Worm (Caenorhabditis elegans) whole organism, L4 larva: Measurements from ENCODE around the gene D2045.8.
A peak's percentile ranks its signal among the peaks of the same experiment; 100 is the strongest.

Experiments used
- F10B5.3 ChIP-seq: sonication (generic microtip); optimal IDR thresholded peaks from 2 replicates; lab custom pipeline; 2016; ENCODE audit warnings: mild to moderate bottlenecking, missing genetic modification characterization, missing compliant biosample characterization
- F26F4.8 ChIP-seq: fragments of 200-800 bp; sonication (Bioruptor generic); conservative IDR thresholded peaks from 2 replicates; pipeline ENCODE4 v1.3.6; 2022; ENCODE audit warnings: missing genetic modification characterization, missing compliant biosample characterization
- F49E8.2 ChIP-seq: sonication (generic microtip); optimal IDR thresholded peaks from 2 replicates; lab custom pipeline; 2016; ENCODE audit warnings: missing compliant biosample characterization, mild to moderate bottlenecking, missing genetic modification characterization, borderline replicate concordance
- Y48G9A.11 ChIP-seq: fragments of 200-800 bp; sonication (Bioruptor generic); IDR thresholded peaks from 2 replicates; pipeline ENCODE4 v1.3.6; 2022; ENCODE audit warnings: missing genetic modification reagents, missing genetic modification characterization, missing compliant biosample characterization
- aha-1 ChIP-seq: fragments of 150-350 bp; peaks from one replicate; lab custom pipeline; 2014; ENCODE audit warnings: missing biosample characterization, missing genetic modification characterization
- ama-1 ChIP-seq: fragments of 150-350 bp; optimal IDR thresholded peaks from 2 replicates; lab custom pipeline; 2014; ENCODE audit warnings: inconsistent platforms, mixed read lengths
- arid-1 ChIP-seq: fragments of 200-800 bp; sonication (Bioruptor generic); conservative IDR thresholded peaks from 2 replicates; pipeline ENCODE4 v1.3.6; 2022; ENCODE audit warnings: missing genetic modification reagents, missing genetic modification characterization, missing compliant biosample characterization
- attf-4 ChIP-seq: sonication (generic microtip); optimal IDR thresholded peaks from 3 replicates; lab custom pipeline; 2017; ENCODE audit warnings: missing biosample characterization, missing genetic modification characterization
- ceh-20 ChIP-seq: fragments of 200-800 bp; sonication (Bioruptor generic); IDR thresholded peaks from 2 replicates; pipeline ENCODE4 v1.3.6; 2022; ENCODE audit warnings: missing genetic modification reagents, missing genetic modification characterization, missing compliant biosample characterization
- ceh-62 ChIP-seq: sonication (generic microtip); optimal IDR thresholded peaks from 2 replicates; lab custom pipeline; 2017; ENCODE audit warnings: missing biosample characterization, missing genetic modification characterization
- ctbp-1 ChIP-seq: fragments of 200-800 bp; sonication (Bioruptor generic); IDR thresholded peaks from 2 replicates; pipeline ENCODE4 v1.3.6; 2022; ENCODE audit warnings: missing genetic modification reagents, missing genetic modification characterization, missing compliant biosample characterization
- daf-19 ChIP-seq: fragments of 200-800 bp; sonication (Bioruptor generic); conservative IDR thresholded peaks from 2 replicates; pipeline ENCODE4 v1.3.6; 2022; ENCODE audit warnings: missing genetic modification characterization, missing compliant biosample characterization
- daf-8 ChIP-seq: fragments of 200-800 bp; sonication (Bioruptor generic); IDR thresholded peaks from 2 replicates; pipeline ENCODE4 v1.3.6; 2022; ENCODE audit warnings: missing genetic modification characterization, missing compliant biosample characterization
- dmd-9 ChIP-seq: fragments of 200-800 bp; sonication (Bioruptor generic); IDR thresholded peaks from 2 replicates; pipeline ENCODE4 v1.3.6; 2022; ENCODE audit warnings: missing genetic modification reagents, missing genetic modification characterization, missing compliant biosample characterization
- fkh-10 ChIP-seq: fragments of 150-350 bp; optimal IDR thresholded peaks from 2 replicates; lab custom pipeline; 2014; ENCODE audit warnings: missing biosample characterization, missing genetic modification reagents, missing genetic modification characterization
- lin-15B ChIP-seq: fragments of 150-350 bp; sonication (generic microtip); optimal IDR thresholded peaks from 3 replicates; lab custom pipeline; 2014; ENCODE audit warnings: missing biosample characterization, missing genetic modification characterization
- lir-3 ChIP-seq: sonication (generic microtip); optimal IDR thresholded peaks from 2 replicates; lab custom pipeline; 2016; ENCODE audit warnings: mild to moderate bottlenecking, missing genetic modification characterization, missing compliant biosample characterization
- mdt-29 ChIP-seq: fragments of 200-800 bp; sonication (Bioruptor generic); IDR thresholded peaks from 2 replicates; pipeline ENCODE4 v1.3.6; 2022; ENCODE audit warnings: missing genetic modification reagents, missing genetic modification characterization, missing compliant biosample characterization
- mep-1 ChIP-seq: fragments of 150-350 bp; sonication (generic microtip); optimal IDR thresholded peaks from 3 replicates; lab custom pipeline; 2014; ENCODE audit warnings: missing biosample characterization, missing genetic modification characterization
- nhr-10 ChIP-seq: fragments of 150-350 bp; optimal IDR thresholded peaks from 2 replicates; lab custom pipeline; 2014; ENCODE audit warnings: missing biosample characterization, missing genetic modification characterization
- nhr-111 ChIP-seq: fragments of 200-800 bp; sonication (Bioruptor generic); optimal IDR thresholded peaks from 2 replicates; lab custom pipeline; 2018; ENCODE audit warnings: mild to moderate bottlenecking, missing genetic modification characterization, missing compliant biosample characterization
- nhr-237 ChIP-seq: sonication (generic microtip); optimal IDR thresholded peaks from 2 replicates; lab custom pipeline; 2017; ENCODE audit warnings: missing biosample characterization, missing genetic modification characterization
- nhr-28 ChIP-seq: fragments of 150-350 bp; optimal IDR thresholded peaks from 2 replicates; lab custom pipeline; 2014; ENCODE audit warnings: missing biosample characterization, missing genetic modification characterization
- nhr-42 ChIP-seq: fragments of 200-800 bp; sonication (Bioruptor generic); IDR thresholded peaks from 2 replicates; pipeline ENCODE4 v1.3.6; 2022; ENCODE audit warnings: missing genetic modification characterization, missing compliant biosample characterization
- php-3 ChIP-seq: fragments of 200-800 bp; sonication (Bioruptor generic); IDR thresholded peaks from 2 replicates; pipeline ENCODE4 v1.3.6; 2022; ENCODE audit warnings: missing genetic modification reagents, missing genetic modification characterization, missing compliant biosample characterization
- pqm-1 ChIP-seq: sonication (generic microtip); optimal IDR thresholded peaks from 2 replicates; lab custom pipeline; 2017; ENCODE audit warnings: missing biosample characterization, missing genetic modification characterization
- snpc-1.2 ChIP-seq: fragments of 200-800 bp; sonication (Bioruptor generic); IDR thresholded peaks from 2 replicates; pipeline ENCODE4 v1.3.6; 2022; ENCODE audit warnings: missing genetic modification reagents, missing genetic modification characterization, missing compliant biosample characterization
- snpc-4 ChIP-seq: fragments of 150-350 bp; optimal IDR thresholded peaks from 2 replicates; lab custom pipeline; 2014; ENCODE audit warnings: missing biosample characterization, missing genetic modification characterization
- tag-97 ChIP-seq: fragments of 200-800 bp; sonication (Bioruptor generic); IDR thresholded peaks from 2 replicates; pipeline ENCODE4 v1.3.6; 2022; ENCODE audit warnings: missing genetic modification characterization, missing compliant biosample characterization
- tra-1 ChIP-seq: fragments of 200-800 bp; sonication (Bioruptor generic); IDR thresholded peaks from 2 replicates; pipeline ENCODE4 v1.3.6; 2022; ENCODE audit warnings: missing genetic modification reagents, missing genetic modification characterization, missing compliant biosample characterization
- vab-7 ChIP-seq: fragments of 200-800 bp; sonication (Bioruptor generic); IDR thresholded peaks from 2 replicates; pipeline ENCODE4 v1.3.6; 2022; ENCODE audit warnings: missing genetic modification reagents, missing genetic modification characterization, missing compliant biosample characterization

Gene D2045.8

DNA sequence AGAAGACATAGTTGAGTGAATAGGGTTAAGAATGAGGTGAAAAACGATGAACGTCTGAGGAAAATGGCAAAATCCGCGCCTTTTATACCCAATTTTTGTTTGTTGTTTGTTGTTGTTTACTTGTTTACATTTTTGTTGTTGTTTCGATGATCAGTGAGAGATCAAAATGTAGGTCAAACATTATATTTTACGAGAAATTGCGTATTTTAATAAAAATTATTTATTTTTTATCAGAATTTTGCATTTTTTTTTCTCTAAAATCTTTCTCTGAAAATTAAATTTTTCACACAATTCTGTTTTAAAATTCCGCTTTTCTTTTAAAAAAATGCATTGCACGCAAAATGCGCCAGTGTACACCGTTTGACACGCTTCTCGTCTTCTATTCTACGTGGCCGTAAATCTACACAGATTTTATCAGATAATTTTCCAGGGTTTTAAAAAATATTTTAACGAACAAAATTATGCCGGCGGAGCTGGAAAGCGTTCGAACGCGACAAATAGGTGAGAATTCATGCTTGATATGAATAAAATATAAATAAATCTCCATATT, 24.7 kb downstream of the D2045.8 start, which contains the start of the genes sip-1 and sly-1 (continued):
- TF ChIP-seq ceh-20 (GFP tag; lab: Robert Waterston, UW) (no peak), nhr-42 (GFP tag; lab: Robert Waterston, UW) (no peak), daf-19 (GFP tag; lab: Robert Waterston, UW) (no peak), nhr-237 (tag; lab: Kevin White, UChicago) (no peak), snpc-1.2 (GFP tag; lab: Robert Waterston, UW) (no peak), nhr-10 (no peak), php-3 (GFP tag; lab: Robert Waterston, UW) (no peak), vab-7 (GFP tag; lab: Robert Waterston, UW) (no peak), Y48G9A.11 (GFP tag; lab: Robert Waterston, UW) (no peak)

DNA sequence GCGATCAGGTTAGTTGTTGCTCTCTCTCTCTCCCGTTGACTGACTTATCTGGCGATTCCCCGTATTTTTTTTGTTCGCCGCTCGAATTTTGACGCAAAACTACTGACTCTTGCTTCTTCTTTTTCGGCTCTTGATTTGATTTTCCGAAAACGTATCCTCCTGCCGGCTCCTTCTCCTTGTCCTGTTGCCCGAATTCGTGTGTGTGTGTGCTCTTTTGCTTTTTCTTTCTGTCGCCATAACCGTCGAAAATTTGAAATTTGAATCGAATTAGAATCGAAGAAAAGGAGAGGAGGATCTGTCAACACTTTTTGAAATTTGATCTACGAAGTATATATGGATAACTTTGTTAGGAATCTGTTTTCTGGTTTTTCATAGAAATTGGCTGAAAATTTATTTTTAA, 30.5 kb downstream of the D2045.8 start:
- TF ChIP-seq fkh-10 (peak; percentile 22), nhr-28 (no peak)

DNA sequence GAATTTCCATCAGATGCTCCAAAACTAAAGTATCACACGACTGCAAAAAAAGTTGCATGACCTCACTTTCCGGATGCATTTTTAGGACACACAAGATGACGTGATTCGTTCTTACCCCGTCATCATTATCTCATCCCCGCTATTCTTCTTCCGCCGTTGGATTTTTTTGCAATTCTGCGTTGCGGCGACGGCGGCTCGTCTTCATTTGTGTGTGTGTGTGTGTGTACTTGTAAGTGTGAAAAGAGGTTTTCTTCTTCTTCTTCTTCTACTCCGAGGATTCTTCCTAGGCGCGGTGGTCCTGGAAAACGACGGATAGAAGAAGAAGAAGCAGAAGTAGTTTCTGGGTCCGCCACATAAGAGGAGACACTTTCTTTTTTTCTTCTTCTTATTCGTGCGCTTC, 33.7 kb downstream of the D2045.8 start:
- TF ChIP-seq mep-1 (tag; lab: Kevin White, UChicago) = no peak
- peak; percentile 10 for TF ChIP-seq aha-1 (tag; lab: Kevin White, UChicago)

DNA sequence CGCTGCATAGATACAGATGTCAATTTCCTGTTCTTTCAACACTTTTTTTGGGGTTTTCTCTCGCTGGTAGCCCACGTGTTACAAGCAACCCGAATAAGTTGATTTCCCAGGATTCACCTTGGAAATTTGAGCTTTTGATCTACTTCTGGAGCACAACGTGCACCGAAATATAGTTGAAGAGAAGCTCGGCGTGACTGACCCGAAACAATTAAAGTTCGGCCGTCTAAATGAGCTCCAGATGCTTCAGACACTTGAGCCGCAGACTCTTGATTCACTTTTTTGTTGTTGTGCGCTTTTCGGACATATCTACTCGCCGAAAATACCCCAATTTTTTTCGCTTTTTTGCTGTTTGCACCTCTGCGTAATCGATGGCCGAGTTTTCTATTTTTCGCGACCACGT, 36.8 kb downstream of the D2045.8 start:
- TF ChIP-seq daf-8 (GFP tag; lab: Robert Waterston, UW) (no peak), nhr-111 (GFP tag; lab: Kevin White, UChicago) (no peak), F10B5.3 (tag; lab: Kevin White, UChicago) (no peak), php-3 (GFP tag; lab: Robert Waterston, UW) (no peak), attf-4 (no peak), tag-97 (no peak), ceh-62 (tag; lab: Kevin White, UChicago) (no peak), ctbp-1 (GFP tag; lab: Robert Waterston, UW) (no peak), arid-1 (GFP tag; lab: Robert Waterston, UW) (no peak), snpc-1.2 (GFP tag; lab: Robert Waterston, UW) (no peak), lir-3 (tag; lab: Kevin White, UChicago) (no peak), F26F4.8 (GFP tag; lab: Robert Waterston, UW) (no peak), Y48G9A.11 (GFP tag; lab: Robert Waterston, UW) (no peak), F49E8.2 (tag; lab: Kevin White, UChicago) (no peak), tra-1 (GFP tag; lab: Robert Waterston, UW) (no peak), mdt-29 (no peak), snpc-4 (tag; lab: Kevin White, UChicago) (no peak), pqm-1 (tag; lab: Kevin White, UChicago) (no peak), daf-19 (GFP tag; lab: Robert Waterston, UW) (no peak), ama-1 (lab: Kevin White, UChicago) (no peak)

DNA sequence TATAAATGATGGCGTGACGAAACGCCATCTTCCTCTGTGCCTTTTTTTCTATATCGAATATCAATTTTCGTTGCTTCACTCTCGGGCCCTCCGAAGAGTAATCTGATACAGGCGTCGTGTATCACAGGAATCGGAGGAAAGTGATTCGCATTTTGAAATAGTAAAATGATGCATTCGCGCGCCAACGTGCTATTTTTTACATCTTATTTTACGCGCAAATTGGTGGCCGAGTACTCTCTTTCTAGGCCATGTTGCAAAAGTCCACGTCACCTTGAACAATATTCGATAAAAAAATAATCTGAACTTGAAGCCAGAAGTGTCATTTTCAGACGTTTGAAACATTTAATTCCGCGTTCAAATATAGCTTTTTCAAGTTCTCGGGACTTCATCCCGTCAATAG, 37.5 kb downstream of the D2045.8 start:
- peak; percentile 62 for TF ChIP-seq aha-1 (tag; lab: Kevin White, UChicago)
- no peak for TF ChIP-seq lin-15B (tag; lab: Kevin White, UChicago)

DNA sequence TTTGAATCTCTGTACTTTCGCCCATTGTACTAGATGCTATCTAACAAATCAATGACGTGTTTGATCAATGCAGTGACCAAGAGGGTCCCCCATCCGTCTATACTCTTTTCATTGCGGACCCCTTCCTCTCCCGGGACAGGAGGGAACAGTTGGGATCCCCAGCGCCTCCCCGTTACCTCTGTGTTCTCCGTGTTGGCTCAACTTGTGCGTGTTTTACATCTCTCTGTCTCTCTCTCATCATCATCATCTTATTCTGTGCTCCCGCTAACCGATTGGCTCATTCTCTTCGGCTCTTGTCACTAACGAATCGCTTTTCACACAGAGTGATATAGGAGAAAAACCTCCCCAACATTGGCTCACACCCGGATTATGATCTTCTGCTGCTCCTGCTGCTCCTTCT, 38.4 kb downstream of the D2045.8 start, which contains the start of gene unc-49:
unc-49 (plus strand) TSS at position 240 of the 400 bp plus-strand sequence.
- no peak for TF ChIP-seq lin-15B (tag; lab: Kevin White, UChicago)
- peak; percentile 58 for TF ChIP-seq aha-1 (tag; lab: Kevin White, UChicago)
- TF ChIP-seq dmd-9 (GFP tag; lab: Robert Waterston, UW) = no peak
